Fruit fly (Drosophila melanogaster): ENCODE results near the gene CG11983.

Gene CG11983

DNA sequence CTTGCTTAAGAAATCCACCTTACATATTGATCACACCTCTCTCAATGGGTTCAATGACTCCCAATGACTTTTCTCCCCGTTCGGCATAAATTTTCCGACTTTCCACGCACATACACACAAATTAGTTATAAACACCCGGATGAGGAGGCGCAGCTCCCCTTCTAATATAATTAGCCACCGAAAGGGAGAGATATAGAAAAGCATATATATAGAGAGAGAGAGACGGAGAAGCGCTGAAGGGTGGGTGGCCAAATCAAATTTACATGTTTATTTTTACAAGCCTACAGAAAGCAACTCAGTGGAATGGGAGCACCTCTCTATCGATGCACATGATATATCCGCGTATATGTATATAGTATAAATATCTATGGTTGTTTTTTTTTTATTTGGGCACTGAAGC lies 20.6 kb downstream of the CG11983 start (continued):
- TF ChIP-seq zfh1 (GFP tag; IDR thresholded peaks at IDR 0.05) (0 out of 3 replicates have a peak, but pooled peaks have one; percentile 15), Meics (GFP tag; optimal IDR thresholded peaks at IDR 0.05) (no peak), Gug (GFP tag; IDR thresholded peaks at IDR 0.05) (no peak), tll (GFP tag; optimal IDR thresholded peaks at IDR 0.05) (peak in 1 of 2 experiments; percentile 0), crol (GFP tag; IDR thresholded peaks at IDR 0.05) (peak; percentile 21; the same call in 1 of the 2 replicates), kah (GFP tag; optimal IDR thresholded peaks at IDR 0.05) (peak; percentile 27), z (GFP tag; IDR thresholded peaks at IDR 0.05) (peak; percentile 60; the same call in 1 of the 3 replicates), Xbp1 (GFP tag; optimal IDR thresholded peaks at IDR 0.05) (no peak), Sox100B (GFP tag; optimal IDR thresholded peaks at IDR 0.05) (no peak), ind (GFP tag; optimal IDR thresholded peaks at IDR 0.05) (no peak), CG17359 (tag; optimal IDR thresholded peaks at IDR 0.05) (no peak), CG1602 (GFP tag; optimal IDR thresholded peaks at IDR 0.05) (no peak), Vsx1 (GFP tag; optimal IDR thresholded peaks at IDR 0.05) (peak; percentile 87), chinmo (GFP tag; IDR thresholded peaks at IDR 0.05; ENCODE audit: partially characterized antibody) (0 out of 4 replicates have a peak, but pooled peaks have one; percentile 40), chm (GFP tag; IDR thresholded peaks at IDR 0.05) (0 out of 2 replicates have a peak, but pooled peaks have one; percentile 29), CG32767 (GFP tag; IDR thresholded peaks at IDR 0.05) (0 out of 2 replicates have a peak, but pooled peaks have one; percentile 36), abd-A (tag; optimal IDR thresholded peaks at IDR 0.05) (peak; percentile 83)

DNA sequence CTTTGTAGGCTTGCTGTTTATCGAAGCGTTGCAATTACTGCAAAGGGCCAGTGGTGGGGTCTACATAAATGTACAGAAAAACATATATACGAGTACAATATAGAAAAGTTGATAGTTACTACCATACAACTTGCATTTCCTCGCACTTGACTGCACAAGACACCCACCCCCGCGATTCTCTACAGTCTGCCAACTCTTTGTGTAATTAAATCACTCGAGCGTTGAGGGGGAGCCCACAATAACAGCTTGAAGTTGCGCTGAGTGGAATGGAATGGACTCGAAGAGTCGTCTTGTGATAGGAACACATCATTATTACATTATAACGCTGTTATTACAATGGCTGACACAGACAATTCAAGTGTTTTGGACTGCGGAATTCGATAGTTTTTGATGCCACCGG lies 21.3 kb downstream of the CG11983 start:
- peak; percentile 79 for TF ChIP-seq z (GFP tag; IDR thresholded peaks at IDR 0.05)
- peak; percentile 71 for TF ChIP-seq pros (GFP tag; optimal IDR thresholded peaks at IDR 0.05)
- TF ChIP-seq sens (GFP tag), result peak; percentile 22
- no peak for TF ChIP-seq D19B (GFP tag; optimal IDR thresholded peaks at IDR 0.05)
- TF ChIP-seq crol (GFP tag; IDR thresholded peaks at IDR 0.05), result peak; percentile 65
- peak; percentile 16 for TF ChIP-seq sd (tag; optimal IDR thresholded peaks at IDR 0.05)
- peak; percentile 66 for TF ChIP-seq Med (GFP tag)
- peak; percentile 77 for TF ChIP-seq Ets65A (GFP tag)
- no peak for TF ChIP-seq E2f2 (GFP tag; IDR thresholded peaks at IDR 0.05)

DNA sequence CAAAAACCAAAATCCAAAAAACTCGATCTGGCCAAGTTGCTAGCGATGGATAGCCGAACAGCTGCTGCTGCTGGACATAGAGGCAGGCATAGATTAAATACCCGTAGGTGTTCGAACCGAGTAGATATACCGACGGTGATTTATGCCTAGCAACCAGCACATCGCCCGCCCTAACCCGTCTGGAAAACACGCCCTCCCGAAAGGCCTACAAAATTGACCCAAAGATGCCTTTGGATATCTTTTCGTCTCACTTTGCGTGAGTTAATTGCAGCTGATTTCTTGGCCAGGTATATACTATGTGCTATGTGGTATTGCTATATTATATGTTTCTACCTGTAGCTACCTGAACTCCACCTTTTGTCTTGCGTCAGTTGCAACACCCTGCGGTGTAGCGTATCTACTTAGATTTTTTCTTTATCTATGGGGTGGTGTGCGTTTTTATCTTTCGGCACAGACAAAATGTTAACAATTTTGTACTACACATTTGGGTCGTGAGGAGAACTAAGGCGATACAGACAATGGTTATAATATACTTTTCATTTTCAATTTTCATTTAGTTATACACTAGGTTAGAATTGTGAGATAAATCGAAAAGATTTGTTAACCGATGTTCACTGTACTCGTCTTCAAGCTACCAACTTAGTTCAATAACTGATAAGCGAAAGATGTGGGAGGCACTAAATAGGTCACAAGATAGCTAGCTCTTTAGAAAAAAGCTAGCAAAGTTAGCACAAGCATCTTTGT lies 22.1 kb downstream of the CG11983 start:
- no peak for TF ChIP-seq Sox100B (GFP tag; optimal IDR thresholded peaks at IDR 0.05)
- TF ChIP-seq sd (tag; optimal IDR thresholded peaks at IDR 0.05), result no peak
- peak; percentile 63 for TF ChIP-seq sens (GFP tag)
- no peak for TF ChIP-seq wdn (GFP tag; IDR thresholded peaks at IDR 0.05)
- no peak for TF ChIP-seq unc-4 (GFP tag; IDR thresholded peaks at IDR 0.05; ENCODE audit: partially characterized antibody)
- TF ChIP-seq CG6272 (GFP tag; IDR thresholded peaks at IDR 0.05), result no peak
- no peak for TF ChIP-seq Optix (GFP tag; IDR thresholded peaks at IDR 0.05)
- peak; percentile 74 for TF ChIP-seq zen (tag; optimal IDR thresholded peaks at IDR 0.05)
- TF ChIP-seq kni (GFP tag; optimal IDR thresholded peaks at IDR 0.05), result peak; percentile 32
- TF ChIP-seq CG30431 (GFP tag; optimal IDR thresholded peaks at IDR 0.05), result no peak
- TF ChIP-seq nerfin-1 (tag; optimal IDR thresholded peaks at IDR 0.05), result no peak
- no peak for TF ChIP-seq Sin3A (optimal IDR thresholded peaks at IDR 0.05)
- TF ChIP-seq bcd (GFP tag; optimal IDR thresholded peaks at IDR 0.05), result no peak
- TF ChIP-seq CG30020 (tag; optimal IDR thresholded peaks at IDR 0.05), result no peak
- 0 out of 4 replicates have a peak, but pooled peaks have one; percentile 12 for TF ChIP-seq Dll (GFP tag; IDR thresholded peaks at IDR 0.05; ENCODE audit: partially characterized antibody)
- no peak for TF ChIP-seq da (GFP tag; optimal IDR thresholded peaks at IDR 0.05)
- TF ChIP-seq chm (GFP tag; IDR thresholded peaks at IDR 0.05), result 0 out of 2 replicates have a peak, but pooled peaks have one; percentile 29
- peak; percentile 11 for TF ChIP-seq grn (GFP tag; optimal IDR thresholded peaks at IDR 0.05)
- peak; percentile 98 for TF ChIP-seq CG15479 (GFP tag; optimal IDR thresholded peaks at IDR 0.05)
- TF ChIP-seq gcm (GFP tag; optimal IDR thresholded peaks at IDR 0.05), result peak; percentile 3
- TF ChIP-seq CG10543 (GFP tag; optimal IDR thresholded peaks at IDR 0.05), result peak; percentile 3
- TF ChIP-seq tll (GFP tag; optimal IDR thresholded peaks at IDR 0.05), result peak in 1 of 2 experiments; percentile 95
- TF ChIP-seq cad (GFP tag; optimal IDR thresholded peaks at IDR 0.05), result peak; percentile 59
- peak; percentile 11 for TF ChIP-seq CG8924 (tag; optimal IDR thresholded peaks at IDR 0.05)
- TF ChIP-seq grau (tag; optimal IDR thresholded peaks at IDR 0.05), result peak; percentile 50
- TF ChIP-seq CG13894 (tag; optimal IDR thresholded peaks at IDR 0.05), result peak; percentile 27
- no peak for TF ChIP-seq NFAT (GFP tag; IDR thresholded peaks at IDR 0.05)

All from whole organism, embryonic.